Worm (Caenorhabditis elegans): ENCODE measurements around the gene set-12.

ce11 chrX:7715463-7715862, 20.6 kb downstream of the set-12 start:
- no peak for TF ChIP-seq dao-5 (tag; optimal IDR thresholded peaks at IDR 0.05)
- TF ChIP-seq him-1 (tag; optimal IDR thresholded peaks at IDR 0.05): no peak
- TF ChIP-seq W03F9.2 (tag; optimal IDR thresholded peaks at IDR 0.05): no peak
